Fruit fly (Drosophila melanogaster) whole organism, wandering third instar larva: ENCODE data around the gene Mst84Da.

ENCODE experiments used
- CG9705 ChIP-seq: fragments of 200-800 bp; sonication (Bioruptor generic); optimal IDR thresholded peaks from 2 replicates; lab custom pipeline; 2018; ENCODE audit warnings: missing biosample characterization, mild to moderate bottlenecking, missing genetic modification characterization
- CrebA ChIP-seq: fragments of 200-800 bp; sonication (Bioruptor generic); optimal IDR thresholded peaks from 2 replicates; lab custom pipeline; 2016; ENCODE audit warnings: missing biosample characterization, mild to moderate bottlenecking, missing genetic modification characterization, borderline replicate concordance
- Dfd ChIP-seq: fragments of >200 bp; optimal IDR thresholded peaks from 2 replicates; lab custom pipeline; 2017; ENCODE audit warnings: missing biosample characterization, missing genetic modification characterization
- Dif ChIP-seq: fragments of 200-275, 200-300 bp; sonication (Bioruptor generic); optimal IDR thresholded peaks from 2 replicates; lab custom pipeline; 2018; ENCODE audit warnings: missing biosample characterization, missing genetic modification characterization; ENCODE audit not compliant: partially characterized antibody
- GATAd ChIP-seq: sonication (Bioruptor generic); optimal IDR thresholded peaks from 2 replicates; lab custom pipeline; 2016; ENCODE audit warnings: missing biosample characterization, missing genetic modification characterization
- HLH106 ChIP-seq: fragments of 200-800 bp; optimal IDR thresholded peaks from 3 replicates; lab custom pipeline; 2019; ENCODE audit warnings: missing biosample characterization, mild to moderate bottlenecking, missing genetic modification characterization, moderate library complexity
- Hnf4 ChIP-seq: fragments of 200-800 bp; sonication (Bioruptor generic); optimal IDR thresholded peaks from 2 replicates; lab custom pipeline; 2016; ENCODE audit warnings: missing biosample characterization, mild to moderate bottlenecking, missing genetic modification characterization
- Hr78 ChIP-seq: fragments of >200 bp; optimal IDR thresholded peaks from 2 replicates; lab custom pipeline; 2017; ENCODE audit warnings: missing biosample characterization, missing genetic modification characterization
- Hr83 ChIP-seq: fragments of 200-300 bp; sonication (Bioruptor generic); optimal IDR thresholded peaks from 2 replicates; lab custom pipeline; 2016; ENCODE audit warnings: missing biosample characterization, mild to moderate bottlenecking, missing genetic modification characterization, moderate library complexity; ENCODE audit not compliant: poor library complexity, severe bottlenecking
- Jra ChIP-seq: sonication (Bioruptor generic); optimal IDR thresholded peaks from 2 replicates; lab custom pipeline; 2016; ENCODE audit warnings: missing biosample characterization, missing genetic modification characterization
- Mio ChIP-seq: sonication (Bioruptor generic); optimal IDR thresholded peaks from 2 replicates; lab custom pipeline; 2016; ENCODE audit warnings: missing biosample characterization, missing genetic modification characterization
- N ChIP-seq: fragments of >200 bp; optimal IDR thresholded peaks from 2 replicates; lab custom pipeline; 2018; ENCODE audit warnings: missing biosample characterization, missing external identifiers, missing genetic modification characterization
- OdsH ChIP-seq: fragments of 200-800 bp; sonication (Bioruptor generic); optimal IDR thresholded peaks from 2 replicates; lab custom pipeline; 2016; ENCODE audit warnings: missing biosample characterization, mild to moderate bottlenecking, missing genetic modification characterization
- Rel ChIP-seq, 2 experiments: fragments of 200-800 bp; sonication (Bioruptor generic) in 1 of 2; optimal IDR thresholded peaks; 2 replicates in 1 of 2; 3 replicates in 1 of 2; lab custom pipeline; 2016 to 2019; ENCODE audit warnings: mild to moderate bottlenecking in 2 of 2, missing biosample characterization in 2 of 2, missing genetic modification characterization in 2 of 2, moderate library complexity in 1 of 2
- Sp1 ChIP-seq: fragments of 200-800 bp; sonication (Bioruptor generic); optimal IDR thresholded peaks from 3 replicates; lab custom pipeline; 2019; ENCODE audit warnings: missing biosample characterization, mild to moderate bottlenecking, missing genetic modification characterization, moderate library complexity
- brk ChIP-seq: fragments of 200-800 bp; sonication (Bioruptor generic); optimal IDR thresholded peaks from 2 replicates; lab custom pipeline; 2016; ENCODE audit warnings: missing biosample characterization, mild to moderate bottlenecking, missing genetic modification characterization
- dl ChIP-seq, 2 experiments: fragments of 175-275, 200-275 bp in 1 of 2; fragments of 200-275 bp in 1 of 2; sonication (Bioruptor generic); optimal IDR thresholded peaks; lab custom pipeline; 2018; ENCODE audit warnings: mild to moderate bottlenecking in 2 of 2, missing biosample characterization in 2 of 2, missing genetic modification characterization in 2 of 2, moderate library complexity in 2 of 2; ENCODE audit not compliant: partially characterized antibody in 2 of 2, insufficient read depth in 1 of 2
- dmrt93B ChIP-seq: fragments of 200-800 bp; sonication (Bioruptor generic); optimal IDR thresholded peaks from 2 replicates; lab custom pipeline; 2018; ENCODE audit warnings: missing biosample characterization, mild to moderate bottlenecking, missing genetic modification characterization
- dsf ChIP-seq: sonication (Bioruptor generic); optimal IDR thresholded peaks from 2 replicates; lab custom pipeline; 2016; ENCODE audit warnings: missing biosample characterization, missing genetic modification characterization, borderline replicate concordance
- ey ChIP-seq: fragments of 200-800 bp; sonication (Bioruptor generic); optimal IDR thresholded peaks from 2 replicates; lab custom pipeline; 2016; ENCODE audit warnings: missing biosample characterization, missing genetic modification characterization
- foxo ChIP-seq, 2 experiments: fragments of 200-800 bp; sonication (Bioruptor generic); optimal IDR thresholded peaks; 2 replicates in 1 of 2; 3 replicates in 1 of 2; lab custom pipeline; 2016 to 2017; ENCODE audit warnings: missing biosample characterization in 2 of 2, missing genetic modification characterization in 2 of 2
- fru ChIP-seq: fragments of 200-800 bp; sonication (Bioruptor generic); optimal IDR thresholded peaks from 3 replicates; lab custom pipeline; 2016; ENCODE audit warnings: missing biosample characterization, mild to moderate bottlenecking, missing genetic modification characterization
- h ChIP-seq: fragments of 200-800 bp; sonication (Bioruptor generic); optimal IDR thresholded peaks from 3 replicates; lab custom pipeline; 2016; ENCODE audit warnings: missing biosample characterization, mild to moderate bottlenecking, missing genetic modification characterization
- jim ChIP-seq: fragments of 175-275, 200-325 bp; sonication (Bioruptor generic); optimal IDR thresholded peaks from 2 replicates; lab custom pipeline; 2016; ENCODE audit warnings: missing biosample characterization, mild to moderate bottlenecking, missing genetic modification characterization
- lola ChIP-seq: fragments of >200 bp; optimal IDR thresholded peaks from 2 replicates; lab custom pipeline; 2017; ENCODE audit warnings: missing biosample characterization, missing genetic modification characterization
- pan ChIP-seq: fragments of >200 bp; optimal IDR thresholded peaks from 2 replicates; lab custom pipeline; 2017
- psq ChIP-seq: fragments of 200-800 bp; sonication (Bioruptor generic); optimal IDR thresholded peaks from 3 replicates; lab custom pipeline; 2017; ENCODE audit warnings: missing biosample characterization, mild to moderate bottlenecking, missing genetic modification characterization, moderate library complexity
- rgr ChIP-seq: fragments of 200-800 bp; sonication (Bioruptor generic); optimal IDR thresholded peaks from 3 replicates; lab custom pipeline; 2016; ENCODE audit warnings: missing biosample characterization, mild to moderate bottlenecking, missing genetic modification characterization
- sage ChIP-seq: fragments of 200-800 bp; sonication (Bioruptor generic); optimal IDR thresholded peaks from 2 replicates; lab custom pipeline; 2016; ENCODE audit warnings: missing biosample characterization, mild to moderate bottlenecking, missing genetic modification characterization
- sv ChIP-seq: fragments of 200-800 bp; sonication (Bioruptor generic); optimal IDR thresholded peaks from 3 replicates; lab custom pipeline; 2016; ENCODE audit warnings: missing biosample characterization, missing genetic modification characterization
- tai ChIP-seq: sonication (Bioruptor generic); optimal IDR thresholded peaks from 2 replicates; lab custom pipeline; 2016; ENCODE audit warnings: missing biosample characterization, missing genetic modification characterization
- usp ChIP-seq: fragments of >200 bp; optimal IDR thresholded peaks from 2 replicates; lab custom pipeline; 2017; ENCODE audit warnings: missing biosample characterization, missing genetic modification characterization
- woc ChIP-seq: sonication (Bioruptor generic); optimal IDR thresholded peaks from 2 replicates; lab custom pipeline; 2016; ENCODE audit warnings: missing biosample characterization, mild to moderate bottlenecking, missing genetic modification characterization

The Mst84Da gene

dm6 chr3R:7365527-7365926, at the start of gene Mst84Da, which contains the start of gene Mst84Db:
Gene Mst84Da, plus strand, starts transcription at chr3R:7365850.
Gene Mst84Db, minus strand, starts transcription at chr3R:7365627.
- TF ChIP-seq foxo (GFP tag; optimal IDR thresholded peaks at IDR 0.05; lab: Kevin White, UChicago) (no peak), Dfd (GFP tag; lab: Kevin White, UChicago) (no peak), psq (GFP tag; lab: Kevin White, UChicago) (no peak), Hr78 (GFP tag; lab: Kevin White, UChicago) (no peak), CrebA (no peak), tai (GFP tag; lab: Kevin White, UChicago) (no peak), GATAd (GFP tag; lab: Kevin White, UChicago) (no peak), fru (no peak), dsf (GFP tag; lab: Kevin White, UChicago) (no peak), dl (GFP tag; optimal IDR thresholded peaks at IDR 0.05; lab: Kevin White, UChicago; ENCODE audit: insufficient read depth in 1 of 2, partially characterized antibody in 2 of 2) (no peak), Sp1 (GFP tag; lab: Kevin White, UChicago) (no peak), woc (GFP tag; lab: Kevin White, UChicago) (no peak), Mio (no peak), Rel (GFP tag; optimal IDR thresholded peaks at IDR 0.05; lab: Kevin White, UChicago) (no peak), Rel (tag; optimal IDR thresholded peaks at IDR 0.05; lab: Kevin White, UChicago) (no peak), usp (GFP tag; lab: Kevin White, UChicago) (no peak), Dif (GFP tag; lab: Kevin White, UChicago) (no peak), N (GFP tag; lab: Kevin White, UChicago) (no peak), Hnf4 (GFP tag; lab: Kevin White, UChicago) (no peak), CG9705 (GFP tag; lab: Kevin White, UChicago) (no peak)

- TF ChIP-seq CrebA (no peak), dl (GFP tag; optimal IDR thresholded peaks at IDR 0.05; lab: Kevin White, UChicago; ENCODE audit: insufficient read depth in 1 of 2, partially characterized antibody in 2 of 2) (no peak), sv (no peak), lola (GFP tag; lab: Kevin White, UChicago) (no peak), Hnf4 (GFP tag; lab: Kevin White, UChicago) (no peak), woc (GFP tag; lab: Kevin White, UChicago) (no peak), HLH106 (no peak), tai (GFP tag; lab: Kevin White, UChicago) (no peak), dsf (GFP tag; lab: Kevin White, UChicago) (no peak), Jra (GFP tag; lab: Kevin White, UChicago) (no peak), Mio (no peak), N (GFP tag; lab: Kevin White, UChicago) (no peak), sage (GFP tag; lab: Kevin White, UChicago) (no peak), pan (lab: Kevin White, UChicago) (no peak), CG9705 (GFP tag; lab: Kevin White, UChicago) (no peak), brk (GFP tag; lab: Kevin White, UChicago) (no peak), rgr (no peak)
These were observed 48.5 kb upstream of the Mst84Da start, which contains the start of gene CG10029 for dm6 chr3R:7317107-7317506. Gene CG10029, minus strand, starts transcription at chr3R:7317207.

- peak; percentile 50 for TF ChIP-seq psq (GFP tag; lab: Kevin White, UChicago)
- no peak for TF ChIP-seq jim (GFP tag; lab: Kevin White, UChicago)
- peak; percentile 76 for TF ChIP-seq CrebA
- peak; percentile 52 for TF ChIP-seq Sp1 (GFP tag; lab: Kevin White, UChicago)
- peak; percentile 8 for TF ChIP-seq woc (GFP tag; lab: Kevin White, UChicago)
- no peak for TF ChIP-seq Hnf4 (GFP tag; lab: Kevin White, UChicago)
- peak; percentile 51 for TF ChIP-seq Rel (GFP tag; optimal IDR thresholded peaks at IDR 0.05; lab: Kevin White, UChicago)
- TF ChIP-seq Rel (tag; optimal IDR thresholded peaks at IDR 0.05; lab: Kevin White, UChicago) = no peak
These were observed 43.1 kb upstream of the Mst84Da start for dm6 chr3R:7322549-7322948.

dm6 chr3R:7326200-7326599, 39.5 kb upstream of the Mst84Da start:
- no peak for TF ChIP-seq Jra (GFP tag; lab: Kevin White, UChicago)
- TF ChIP-seq woc (GFP tag; lab: Kevin White, UChicago) = peak; percentile 25
- no peak for TF ChIP-seq lola (GFP tag; lab: Kevin White, UChicago)
- no peak for TF ChIP-seq dl (GFP tag; optimal IDR thresholded peaks at IDR 0.05; lab: Kevin White, UChicago; ENCODE audit: insufficient read depth in 1 of 2, partially characterized antibody in 2 of 2)
- TF ChIP-seq OdsH = peak; percentile 44
- no peak for TF ChIP-seq foxo (GFP tag; optimal IDR thresholded peaks at IDR 0.05; lab: Kevin White, UChicago)
- no peak for TF ChIP-seq Mio
- TF ChIP-seq h (GFP tag; lab: Kevin White, UChicago) = peak; percentile 10
- TF ChIP-seq dmrt93B (GFP tag; lab: Kevin White, UChicago) = peak; percentile 22
- TF ChIP-seq psq (GFP tag; lab: Kevin White, UChicago) = peak; percentile 57
- TF ChIP-seq Hr83 (GFP tag; lab: Kevin White, UChicago) = no peak
- TF ChIP-seq rgr = no peak
- peak; percentile 42 for TF ChIP-seq HLH106
- peak; percentile 32 for TF ChIP-seq Sp1 (GFP tag; lab: Kevin White, UChicago)
- peak; percentile 22 for TF ChIP-seq ey
- TF ChIP-seq CrebA = no peak
